Worm (Caenorhabditis elegans) whole organism, mixed stage, embryonic: ENCODE results near the gene Y97E10AR.4.

Experiments
- bed-3 ChIP-seq: fragments of 200-800 bp; sonication (Bioruptor generic); optimal IDR thresholded peaks from 3 replicates; lab custom pipeline; 2018; ENCODE audit warnings: mild to moderate bottlenecking, missing genetic modification characterization, moderate library complexity, missing compliant biosample characterization
- blmp-1 ChIP-seq: fragments of 150-350 bp; optimal IDR thresholded peaks from 2 replicates; lab custom pipeline; 2014; ENCODE audit warnings: missing biosample characterization, missing genetic modification characterization
- elt-3 ChIP-seq: fragments of 150-350 bp; optimal IDR thresholded peaks from 2 replicates; lab custom pipeline; 2014; ENCODE audit warnings: missing biosample characterization, missing genetic modification characterization
- hlh-1 ChIP-seq: fragments of 150-350 bp; optimal IDR thresholded peaks from 2 replicates; lab custom pipeline; 2014; ENCODE audit warnings: missing biosample characterization, missing genetic modification reagents, missing genetic modification characterization
- lin-13 ChIP-seq: fragments of 150-350 bp; optimal IDR thresholded peaks from 2 replicates; lab custom pipeline; 2014; ENCODE audit warnings: missing biosample characterization, missing genetic modification characterization
- mep-1 ChIP-seq: fragments of 150-350 bp; optimal IDR thresholded peaks from 2 replicates; lab custom pipeline; 2017; ENCODE audit warnings: missing biosample characterization, missing genetic modification reagents, missing genetic modification characterization, inconsistent platforms
- mls-2 ChIP-seq: sonication (generic microtip); optimal IDR thresholded peaks from 2 replicates; lab custom pipeline; 2016; ENCODE audit warnings: mild to moderate bottlenecking, missing genetic modification characterization, moderate library complexity, missing compliant biosample characterization
- nhr-237 ChIP-seq: fragments of 150-350 bp; optimal IDR thresholded peaks from 2 replicates; lab custom pipeline; 2014; ENCODE audit warnings: missing biosample characterization, missing genetic modification characterization
- nhr-28 ChIP-seq: fragments of 150-350 bp; optimal IDR thresholded peaks from 2 replicates; lab custom pipeline; 2014; ENCODE audit warnings: missing biosample characterization, missing genetic modification characterization
- nhr-76 ChIP-seq: sonication (generic microtip); optimal IDR thresholded peaks from 2 replicates; lab custom pipeline; 2017; ENCODE audit warnings: missing biosample characterization, missing genetic modification characterization
- pha-4 ChIP-seq: fragments of 150-350 bp; optimal IDR thresholded peaks from 2 replicates; lab custom pipeline; 2018; ENCODE audit warnings: missing biosample characterization, missing genetic modification reagents, missing genetic modification characterization
- unc-39 ChIP-seq: fragments of 150-350 bp; optimal IDR thresholded peaks from 2 replicates; lab custom pipeline; 2014; ENCODE audit warnings: missing biosample characterization, missing genetic modification characterization
- zip-8 ChIP-seq: fragments of 150-350 bp; optimal IDR thresholded peaks from 2 replicates; lab custom pipeline; 2014; ENCODE audit warnings: missing biosample characterization, missing genetic modification characterization

ce11 chrV:8018919-8019318 lies 8.9 kb upstream of the Y97E10AR.4 start:
- TF ChIP-seq nhr-237 (tag; lab: Kevin White, UChicago), result no peak
- no peak for TF ChIP-seq nhr-28 (tag; lab: Kevin White, UChicago)
- no peak for TF ChIP-seq mep-1 (tag; lab: Kevin White, UChicago)
- no peak for TF ChIP-seq bed-3 (GFP tag; lab: Kevin White, UChicago)
- TF ChIP-seq zip-8 (tag; lab: Kevin White, UChicago), result no peak
- no peak for TF ChIP-seq lin-13 (tag; lab: Kevin White, UChicago)
- TF ChIP-seq pha-4 (tag; lab: Kevin White, UChicago), result no peak
- no peak for TF ChIP-seq hlh-1 (tag; lab: Kevin White, UChicago)
- TF ChIP-seq elt-3 (tag; lab: Kevin White, UChicago), result no peak
- TF ChIP-seq blmp-1 (tag; lab: Kevin White, UChicago), result no peak
- TF ChIP-seq mls-2, result no peak
- no peak for TF ChIP-seq unc-39 (tag; lab: Kevin White, UChicago)
- TF ChIP-seq nhr-76 (tag; lab: Kevin White, UChicago), result no peak
